Worm (Caenorhabditis elegans) whole organism, mixed stage, embryonic: ENCODE data around the gene fce-2.

Experiments
- elt-3 ChIP-seq: fragments of 150-350 bp; optimal IDR thresholded peaks from 2 replicates; lab custom pipeline; 2014; ENCODE audit warnings: missing biosample characterization, missing genetic modification characterization
- lin-13 ChIP-seq: fragments of 150-350 bp; optimal IDR thresholded peaks from 2 replicates; lab custom pipeline; 2014; ENCODE audit warnings: missing biosample characterization, missing genetic modification characterization
- lin-32 ChIP-seq: fragments of 200-800 bp; sonication (Bioruptor generic); optimal IDR thresholded peaks from 2 replicates; lab custom pipeline; 2018; ENCODE audit warnings: mild to moderate bottlenecking, missing genetic modification characterization, missing compliant biosample characterization
- mls-2 ChIP-seq: sonication (generic microtip); optimal IDR thresholded peaks from 2 replicates; lab custom pipeline; 2016; ENCODE audit warnings: mild to moderate bottlenecking, missing genetic modification characterization, moderate library complexity, missing compliant biosample characterization
- nhr-76 ChIP-seq: sonication (generic microtip); optimal IDR thresholded peaks from 2 replicates; lab custom pipeline; 2017; ENCODE audit warnings: missing biosample characterization, missing genetic modification characterization
- pha-4 ChIP-seq: fragments of 150-350 bp; optimal IDR thresholded peaks from 2 replicates; lab custom pipeline; 2018; ENCODE audit warnings: missing biosample characterization, missing genetic modification reagents, missing genetic modification characterization
- sptf-1 ChIP-seq: sonication (generic microtip); optimal IDR thresholded peaks from 2 replicates; lab custom pipeline; 2017; ENCODE audit warnings: mild to moderate bottlenecking, missing genetic modification characterization, moderate library complexity, missing compliant biosample characterization
- unc-62 ChIP-seq: fragments of 150-350 bp; optimal IDR thresholded peaks from 2 replicates; lab custom pipeline; 2014; ENCODE audit warnings: missing biosample characterization, missing genetic modification reagents, missing genetic modification characterization
- ztf-11 ChIP-seq: fragments of 150-350 bp; optimal IDR thresholded peaks from 2 replicates; lab custom pipeline; 2014; ENCODE audit warnings: missing biosample characterization, missing genetic modification characterization

DNA sequence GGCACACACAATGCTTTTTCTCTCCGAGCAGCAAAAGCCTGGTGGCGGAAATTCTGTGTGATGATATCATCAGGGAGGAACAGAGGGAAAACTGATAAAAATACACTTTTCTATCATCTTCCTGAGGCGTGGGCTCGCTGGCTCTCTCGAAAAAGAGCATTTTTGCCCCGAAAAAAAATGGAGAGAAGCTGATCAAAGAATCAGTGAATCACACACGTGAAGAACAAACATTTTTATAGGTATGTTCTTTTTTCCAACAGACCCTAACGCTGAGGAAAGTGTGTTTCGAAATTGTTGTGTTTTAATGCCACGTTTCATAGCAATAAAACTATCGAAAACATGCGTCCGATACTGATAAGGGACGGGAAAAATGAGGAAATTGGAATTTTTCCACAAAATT, 8.3 kb upstream of the fce-2 start:
- TF ChIP-seq unc-62 (GFP tag; lab: Kevin White, UChicago) (no peak), sptf-1 (tag; lab: Kevin White, UChicago) (no peak), ztf-11 (no peak), mls-2 (tag; lab: Kevin White, UChicago) (no peak), lin-13 (tag; lab: Kevin White, UChicago) (no peak), elt-3 (tag; lab: Kevin White, UChicago) (no peak), lin-32 (no peak), nhr-76 (tag; lab: Kevin White, UChicago) (no peak), pha-4 (tag; lab: Kevin White, UChicago) (no peak)
